Worm (Caenorhabditis elegans) whole organism, L2 larva: ENCODE measurements around the gene nhr-186.

Experiments used
- F13H6.1 ChIP-seq: sonication (generic microtip); optimal IDR thresholded peaks from 2 replicates; lab custom pipeline; 2016; ENCODE audit warnings: missing genetic modification characterization, missing compliant biosample characterization
- R02D3.7 ChIP-seq: fragments of 150-350 bp; optimal IDR thresholded peaks from 2 replicates; lab custom pipeline; 2014; ENCODE audit warnings: missing biosample characterization, missing genetic modification characterization
- ZK546.5 ChIP-seq: sonication (generic microtip); optimal IDR thresholded peaks from 2 replicates; lab custom pipeline; 2017; ENCODE audit warnings: missing biosample characterization, missing genetic modification characterization
- alr-1 ChIP-seq: fragments of 150-350 bp; optimal IDR thresholded peaks from 2 replicates; lab custom pipeline; 2014; ENCODE audit warnings: missing biosample characterization, missing genetic modification characterization
- aly-2 ChIP-seq: fragments of 150-350 bp; optimal IDR thresholded peaks from 2 replicates; lab custom pipeline; 2014; ENCODE audit warnings: missing biosample characterization, missing genetic modification characterization
- ama-1 ChIP-seq: fragments of 150-350 bp; optimal IDR thresholded peaks from 2 replicates; lab custom pipeline; 2018; ENCODE audit warnings: inconsistent platforms
- blmp-1 ChIP-seq: sonication (generic microtip); optimal IDR thresholded peaks from 2 replicates; lab custom pipeline; 2017; ENCODE audit warnings: missing genetic modification characterization, mild to moderate bottlenecking, missing compliant biosample characterization, antibody characterized with exemption, moderate library complexity; ENCODE audit not compliant: insufficient read depth
- ceh-82 ChIP-seq: fragments of 150-350 bp; optimal IDR thresholded peaks from 2 replicates; lab custom pipeline; 2014; ENCODE audit warnings: missing biosample characterization, missing genetic modification characterization
- dmd-4 ChIP-seq: sonication (generic microtip); optimal IDR thresholded peaks from 2 replicates; lab custom pipeline; 2017; ENCODE audit warnings: missing biosample characterization, missing genetic modification characterization
- egl-27 ChIP-seq: sonication (generic microtip); optimal IDR thresholded peaks from 3 replicates; lab custom pipeline; 2017; ENCODE audit warnings: missing biosample characterization, missing genetic modification reagents, missing genetic modification characterization
- elt-1 ChIP-seq: fragments of 150-350 bp; optimal IDR thresholded peaks from 2 replicates; lab custom pipeline; 2014; ENCODE audit warnings: missing biosample characterization, missing genetic modification characterization
- fos-1 ChIP-seq: fragments of 150-350 bp; optimal IDR thresholded peaks from 2 replicates; lab custom pipeline; 2014; ENCODE audit warnings: missing biosample characterization, missing genetic modification characterization
- lin-11 ChIP-seq: fragments of 150-350 bp; sonication (generic microtip); optimal IDR thresholded peaks from 2 replicates; lab custom pipeline; 2014; ENCODE audit warnings: missing biosample characterization, missing genetic modification characterization, inconsistent platforms, mixed read lengths
- lin-13 ChIP-seq: fragments of 150-350 bp; optimal IDR thresholded peaks from 2 replicates; lab custom pipeline; 2014; ENCODE audit warnings: missing biosample characterization, missing genetic modification reagents, missing genetic modification characterization
- lin-39 ChIP-seq: fragments of 150-350 bp; optimal IDR thresholded peaks from 2 replicates; lab custom pipeline; 2014; ENCODE audit warnings: missing biosample characterization, missing genetic modification reagents, missing genetic modification characterization
- lsy-2 ChIP-seq, 2 experiments: fragments of 150-350 bp in 1 of 2; sonication (generic microtip) in 1 of 2; optimal IDR thresholded peaks; 2 replicates each; lab custom pipeline; 2014 to 2017; ENCODE audit warnings: missing biosample characterization in 2 of 2, missing genetic modification characterization in 2 of 2
- mbf-1 ChIP-seq: sonication (generic microtip); optimal IDR thresholded peaks from 2 replicates; lab custom pipeline; 2017; ENCODE audit warnings: missing biosample characterization, missing genetic modification characterization
- mdl-1 ChIP-seq, 2 experiments: fragments of 150-350 bp in 1 of 2; sonication (generic microtip) in 1 of 2; optimal IDR thresholded peaks; 2 replicates each; lab custom pipeline; 2017; ENCODE audit warnings: missing biosample characterization in 2 of 2, missing genetic modification characterization in 2 of 2
- nhr-10 ChIP-seq: sonication (generic microtip); optimal IDR thresholded peaks from 2 replicates; lab custom pipeline; 2017; ENCODE audit warnings: missing biosample characterization, missing genetic modification characterization
- nhr-11 ChIP-seq: fragments of 150-350 bp; optimal IDR thresholded peaks from 2 replicates; lab custom pipeline; 2014; ENCODE audit warnings: missing biosample characterization, missing genetic modification characterization
- nhr-21 ChIP-seq: fragments of 150-350 bp; optimal IDR thresholded peaks from 2 replicates; lab custom pipeline; 2014; ENCODE audit warnings: missing biosample characterization, missing genetic modification characterization
- nhr-23 ChIP-seq: fragments of 150-350 bp; optimal IDR thresholded peaks from 2 replicates; lab custom pipeline; 2014; ENCODE audit warnings: missing biosample characterization, missing genetic modification reagents, missing genetic modification characterization
- nhr-77 ChIP-seq: fragments of 150-350 bp; optimal IDR thresholded peaks from 2 replicates; lab custom pipeline; 2014; ENCODE audit warnings: missing biosample characterization, missing genetic modification characterization
- peb-1 ChIP-seq: fragments of 150-350 bp; optimal IDR thresholded peaks from 2 replicates; lab custom pipeline; 2014; ENCODE audit warnings: missing biosample characterization, missing genetic modification characterization
- sem-4 ChIP-seq: fragments of 150-350 bp; optimal IDR thresholded peaks from 2 replicates; lab custom pipeline; 2014; ENCODE audit warnings: missing biosample characterization, missing genetic modification reagents, missing genetic modification characterization
- sma-9 ChIP-seq, 2 experiments: fragments of 150-350 bp in 1 of 2; sonication (generic microtip) in 1 of 2; optimal IDR thresholded peaks; 2 replicates each; lab custom pipeline; 2014 to 2016; ENCODE audit warnings: missing genetic modification characterization in 2 of 2, mild to moderate bottlenecking in 1 of 2, missing biosample characterization in 1 of 2, missing compliant biosample characterization in 1 of 2, missing genetic modification reagents in 1 of 2, moderate library complexity in 1 of 2
- snpc-4 ChIP-seq: fragments of 150-350 bp; optimal IDR thresholded peaks from 2 replicates; lab custom pipeline; 2014; ENCODE audit warnings: missing biosample characterization, missing genetic modification characterization
- unc-39 ChIP-seq: fragments of 150-350 bp; optimal IDR thresholded peaks from 2 replicates; lab custom pipeline; 2014; ENCODE audit warnings: missing biosample characterization, missing genetic modification characterization
- unc-55 ChIP-seq: fragments of 150-350 bp; sonication (generic microtip); optimal IDR thresholded peaks from 3 replicates; lab custom pipeline; 2014; ENCODE audit warnings: missing biosample characterization, missing genetic modification reagents, missing genetic modification characterization
- zag-1 ChIP-seq: fragments of 150-350 bp; optimal IDR thresholded peaks from 2 replicates; lab custom pipeline; 2014; ENCODE audit warnings: missing biosample characterization, missing genetic modification characterization
- ztf-1 ChIP-seq: fragments of 200-800 bp; sonication (Bioruptor generic); conservative IDR thresholded peaks from 2 replicates; pipeline ENCODE4 v1.3.6; 2022; ENCODE audit warnings: missing genetic modification characterization, missing compliant biosample characterization
- ztf-11 ChIP-seq: sonication (generic microtip); optimal IDR thresholded peaks from 2 replicates; lab custom pipeline; 2017; ENCODE audit warnings: missing biosample characterization, missing genetic modification characterization
- ztf-4 ChIP-seq: fragments of 150-350 bp; optimal IDR thresholded peaks from 2 replicates; lab custom pipeline; 2014; ENCODE audit warnings: missing biosample characterization, missing genetic modification characterization

The nhr-186 gene

DNA sequence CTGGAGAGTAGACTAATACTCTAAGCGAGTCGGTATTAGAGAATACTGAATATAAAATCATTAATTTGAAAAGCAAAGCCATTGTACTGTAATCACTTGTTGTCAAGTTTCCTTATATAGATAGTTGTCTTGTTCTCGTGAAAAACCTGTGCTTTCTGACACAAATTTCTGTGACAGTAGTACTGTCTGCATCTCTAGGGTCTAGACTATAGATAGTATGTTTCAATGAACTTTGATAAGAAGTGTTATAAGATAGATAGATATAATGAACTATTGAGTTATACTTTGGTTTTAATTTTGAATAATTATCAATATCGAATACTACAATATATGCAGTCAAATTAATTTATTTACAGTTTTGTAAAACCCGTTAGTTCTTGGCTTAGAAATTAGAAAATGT, 10.8 kb downstream of the nhr-186 start, which contains the start of gene ugt-32:
Gene ugt-32, minus strand, starts transcription at position 82 of the 400 bp plus-strand sequence.
- TF ChIP-seq sma-9 (GFP tag; optimal IDR thresholded peaks at IDR 0.05; lab: Kevin White, UChicago) = peak; percentile 27
- TF ChIP-seq sma-9 (tag; optimal IDR thresholded peaks at IDR 0.05; lab: Kevin White, UChicago) = no peak
- TF ChIP-seq fos-1 (tag; lab: Kevin White, UChicago) = peak; percentile 38
- no peak for TF ChIP-seq alr-1 (tag; lab: Kevin White, UChicago)
- TF ChIP-seq nhr-11 (tag; lab: Kevin White, UChicago) = no peak
- no peak for TF ChIP-seq aly-2 (tag; lab: Kevin White, UChicago)
- no peak for TF ChIP-seq F13H6.1
- no peak for TF ChIP-seq lin-11 (tag; lab: Kevin White, UChicago)
- no peak for TF ChIP-seq ama-1
- TF ChIP-seq sem-4 (tag; lab: Kevin White, UChicago) = no peak
- no peak for TF ChIP-seq snpc-4 (tag; lab: Kevin White, UChicago)
- no peak for TF ChIP-seq ZK546.5
- no peak for TF ChIP-seq ztf-1 (GFP tag; lab: Robert Waterston, UW)

DNA sequence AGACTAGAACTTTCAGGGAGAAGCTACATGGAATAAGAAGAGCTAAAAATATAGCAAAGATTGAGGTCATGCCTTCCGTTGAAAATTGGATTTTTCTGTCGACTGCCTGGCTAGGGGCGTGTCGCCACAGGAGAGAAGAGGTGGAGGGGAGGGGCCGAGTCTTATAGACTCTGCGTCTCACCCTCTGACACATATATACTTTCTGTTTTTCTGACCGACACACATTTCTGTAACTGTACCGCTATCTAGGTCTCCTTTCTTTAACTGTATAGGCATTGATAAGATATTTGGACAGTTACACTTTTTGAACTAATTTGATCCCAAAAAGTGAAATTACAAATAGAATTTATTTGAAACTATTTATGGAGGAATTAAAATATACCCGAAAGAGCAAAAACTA, 13.3 kb downstream of the nhr-186 start:
- peak; percentile 53 for TF ChIP-seq fos-1 (tag; lab: Kevin White, UChicago)
- TF ChIP-seq blmp-1 (tag; lab: Kevin White, UChicago) = no peak

DNA sequence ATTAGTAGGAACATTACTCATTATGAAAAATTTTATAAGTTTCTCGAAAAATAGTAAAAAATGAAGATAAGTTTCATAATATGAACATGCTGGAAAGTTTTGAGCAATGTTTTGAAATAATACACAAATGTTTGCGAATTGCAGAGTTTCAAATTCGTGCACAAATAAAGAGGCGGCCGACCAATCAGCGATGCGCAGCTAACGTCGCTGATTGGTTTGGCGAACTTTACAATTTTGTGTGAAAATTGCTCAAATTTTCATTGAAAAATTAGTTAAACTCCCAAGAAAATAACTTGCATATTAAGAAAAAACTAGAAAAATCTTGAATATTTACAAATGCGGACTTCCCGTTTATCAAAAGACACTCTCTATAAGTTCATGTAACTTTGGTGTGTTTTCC, 22.1 kb downstream of the nhr-186 start:
- TF ChIP-seq unc-39 (tag; lab: Kevin White, UChicago) (no peak), aly-2 (tag; lab: Kevin White, UChicago) (no peak), nhr-23 (tag; lab: Kevin White, UChicago) (no peak), lin-39 (tag; lab: Kevin White, UChicago) (no peak)

DNA sequence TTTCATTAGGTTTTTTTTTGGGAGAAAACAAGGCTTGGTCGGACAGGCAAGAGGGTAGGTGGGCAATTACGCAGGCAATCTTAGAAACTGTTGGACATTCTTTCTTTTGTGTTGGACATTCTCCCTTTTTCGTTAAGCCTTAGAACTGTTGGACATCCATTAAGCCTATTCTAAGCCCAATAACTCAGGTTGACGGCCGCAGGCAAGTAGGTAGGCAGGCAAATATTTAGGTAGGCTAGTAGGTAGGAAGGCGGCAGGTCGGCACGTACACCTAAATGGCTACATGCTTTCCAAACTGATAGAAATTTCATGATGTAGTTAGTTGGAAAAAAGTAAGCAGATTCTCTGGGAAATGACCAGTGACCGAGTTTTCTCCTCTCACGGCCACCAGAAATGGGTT, 22.6 kb downstream of the nhr-186 start:
- TF ChIP-seq ztf-1 (GFP tag; lab: Robert Waterston, UW) (no peak), alr-1 (tag; lab: Kevin White, UChicago) (no peak), sem-4 (tag; lab: Kevin White, UChicago) (no peak), R02D3.7 (tag; lab: Kevin White, UChicago) (no peak), lin-13 (no peak), ceh-82 (no peak), lsy-2 (tag; optimal IDR thresholded peaks at IDR 0.05; lab: Kevin White, UChicago) (no peak), nhr-10 (tag; lab: Kevin White, UChicago) (no peak), zag-1 (tag; lab: Kevin White, UChicago) (no peak), elt-1 (no peak), mbf-1 (no peak), peb-1 (tag; lab: Kevin White, UChicago) (no peak), dmd-4 (no peak), aly-2 (tag; lab: Kevin White, UChicago) (no peak), fos-1 (tag; lab: Kevin White, UChicago) (no peak), mdl-1 (tag; optimal IDR thresholded peaks at IDR 0.05; lab: Kevin White, UChicago) (no peak), nhr-21 (tag; lab: Kevin White, UChicago) (no peak), blmp-1 (tag; lab: Kevin White, UChicago) (no peak), ZK546.5 (no peak), nhr-77 (tag; lab: Kevin White, UChicago) (no peak)
- TF ChIP-seq, all 48 proteins: peak for 0

DNA sequence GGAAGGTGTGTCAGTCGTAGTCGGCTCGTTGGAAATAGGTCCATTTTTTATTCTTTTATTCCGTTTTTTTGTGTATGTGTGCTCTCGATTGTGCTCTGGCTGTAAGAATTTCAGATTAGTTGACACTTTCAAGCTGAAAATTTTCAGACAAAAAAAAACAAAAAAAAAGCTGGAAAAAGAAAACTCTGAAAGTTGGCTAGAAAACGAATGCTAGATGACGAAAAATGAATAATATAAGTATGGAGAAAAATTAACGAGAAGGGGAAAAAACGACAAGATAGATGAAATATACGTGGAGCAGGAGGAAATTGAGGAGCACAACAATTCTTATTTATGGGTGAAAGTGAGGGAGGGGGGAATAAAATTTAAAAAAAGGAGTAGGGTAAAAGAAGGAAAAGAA, 23.1 kb downstream of the nhr-186 start, which contains the start of gene H10D18.5:
Gene H10D18.5, minus strand, starts transcription at position 101 of the 400 bp plus-strand sequence.
- TF ChIP-seq snpc-4 (tag; lab: Kevin White, UChicago) (no peak), F13H6.1 (no peak), alr-1 (tag; lab: Kevin White, UChicago) (no peak), egl-27 (no peak), unc-55 (GFP tag; lab: Kevin White, UChicago) (no peak), nhr-21 (tag; lab: Kevin White, UChicago) (no peak), ztf-1 (GFP tag; lab: Robert Waterston, UW) (no peak), ztf-4 (tag; lab: Kevin White, UChicago) (no peak), ztf-11 (tag; lab: Kevin White, UChicago) (no peak)
